Worm (Caenorhabditis elegans): Measurements from ENCODE around the gene mtp-18.
A peak's percentile ranks its signal among the peaks of the same experiment; 100 is the strongest.

mtp-18 gene

DNA sequence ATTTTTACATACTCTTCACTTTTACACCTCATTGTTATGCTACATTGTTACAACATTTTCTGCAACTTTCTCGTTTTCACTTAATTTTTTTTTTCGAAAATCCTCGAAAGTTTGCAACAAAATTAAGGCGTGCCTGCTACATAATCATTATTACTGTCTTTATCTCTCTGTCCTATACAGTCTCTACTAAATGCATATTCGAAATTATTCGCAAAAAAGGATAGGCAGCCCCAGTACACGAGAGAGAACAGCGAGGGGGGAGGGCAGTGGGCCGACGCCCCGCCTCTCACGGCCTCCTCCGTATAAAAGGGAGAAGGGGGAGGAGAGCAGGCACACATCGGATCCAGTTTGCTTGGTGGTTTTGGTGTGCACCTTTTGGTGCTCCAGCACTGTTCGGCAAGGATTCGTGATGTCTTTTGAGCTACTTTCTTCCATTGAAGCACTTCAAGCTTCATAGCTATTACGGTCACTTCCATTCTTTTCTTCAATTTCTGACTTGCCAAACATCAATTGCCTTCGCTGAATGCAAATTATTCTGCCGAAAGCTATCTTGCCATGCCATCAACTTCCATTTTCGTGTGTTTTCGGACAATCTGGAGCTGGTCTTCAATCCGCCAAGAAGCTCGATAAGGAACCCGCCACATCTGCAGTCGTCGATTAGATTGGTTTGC lies 45.9 kb upstream of the mtp-18 start (continued):
- no peak for TF ChIP-seq syd-9 (tag; optimal IDR thresholded peaks at IDR 0.05)
- TF ChIP-seq F13H6.1 (tag; optimal IDR thresholded peaks at IDR 0.05), result peak; percentile 10
- peak; percentile 48 for TF ChIP-seq rnt-1 (tag; optimal IDR thresholded peaks at IDR 0.05)
- TF ChIP-seq madf-2 (tag; optimal IDR thresholded peaks at IDR 0.05), result no peak
- no peak for TF ChIP-seq ceh-30 (tag; optimal IDR thresholded peaks at IDR 0.05)
- TF ChIP-seq fkh-6 (tag; optimal IDR thresholded peaks at IDR 0.05), result peak; percentile 32
- no peak for TF ChIP-seq lin-11 (tag; optimal IDR thresholded peaks at IDR 0.05)
- no peak for TF ChIP-seq tbx-2 (tag; optimal IDR thresholded peaks at IDR 0.05)
- peak; percentile 21 for TF ChIP-seq nfya-1 (tag; optimal IDR thresholded peaks at IDR 0.05)
- no peak for TF ChIP-seq tbx-7 (tag; optimal IDR thresholded peaks at IDR 0.05)
- peak; percentile 9 for TF ChIP-seq ceh-34 (tag; optimal IDR thresholded peaks at IDR 0.05)
- peak; percentile 83 for TF ChIP-seq ama-1 (optimal IDR thresholded peaks at IDR 0.05)
- no peak for TF ChIP-seq ceh-6 (GFP tag; optimal IDR thresholded peaks at IDR 0.05)
- TF ChIP-seq elt-2 (tag; optimal IDR thresholded peaks at IDR 0.05), result no peak
- no peak for TF ChIP-seq che-1 (tag; optimal IDR thresholded peaks at IDR 0.05)
- no peak for TF ChIP-seq K09A11.1 (tag; optimal IDR thresholded peaks at IDR 0.05; ENCODE audit: insufficient read depth)
- TF ChIP-seq C38D4.7 (GFP tag; optimal IDR thresholded peaks at IDR 0.05), result no peak
- TF ChIP-seq mec-3 (tag; optimal IDR thresholded peaks at IDR 0.05; ENCODE audit: borderline replicate concordance), result no peak
- peak; percentile 15 for TF ChIP-seq hlh-13 (GFP tag; optimal IDR thresholded peaks at IDR 0.05)
- TF ChIP-seq ref-2 (tag; optimal IDR thresholded peaks at IDR 0.05), result peak; percentile 53
- TF ChIP-seq ahr-1 (tag; optimal IDR thresholded peaks at IDR 0.05), result no peak
- TF ChIP-seq pqm-1 (tag; optimal IDR thresholded peaks at IDR 0.05), result no peak
- no peak for TF ChIP-seq hlh-8 (tag; optimal IDR thresholded peaks at IDR 0.05)
- no peak for TF ChIP-seq lim-6 (tag; optimal IDR thresholded peaks at IDR 0.05)
- no peak for TF ChIP-seq unc-86 (tag; optimal IDR thresholded peaks at IDR 0.05)
- no peak for TF ChIP-seq C08G9.2 (tag; optimal IDR thresholded peaks at IDR 0.05)
- peak; percentile 16 for TF ChIP-seq dve-1 (tag; optimal IDR thresholded peaks at IDR 0.05)
- TF ChIP-seq ceh-9 (tag; optimal IDR thresholded peaks at IDR 0.05), result no peak
- no peak for TF ChIP-seq fax-1 (tag; optimal IDR thresholded peaks at IDR 0.05)
- TF ChIP-seq ceh-14 (tag; optimal IDR thresholded peaks at IDR 0.05), result no peak
- no peak for TF ChIP-seq fkh-10 (GFP tag; optimal IDR thresholded peaks at IDR 0.05)
- TF ChIP-seq pax-1 (tag; optimal IDR thresholded peaks at IDR 0.05), result no peak

- TF ChIP-seq ceh-34 (tag; optimal IDR thresholded peaks at IDR 0.05) (no peak), ceh-31 (tag; optimal IDR thresholded peaks at IDR 0.05) (no peak), pag-3 (tag; optimal IDR thresholded peaks at IDR 0.05; ENCODE audit: borderline replicate concordance) (no peak), npax-4 (tag; optimal IDR thresholded peaks at IDR 0.05) (no peak), mec-3 (tag; optimal IDR thresholded peaks at IDR 0.05; ENCODE audit: borderline replicate concordance) (no peak), ceh-19 (GFP tag; optimal IDR thresholded peaks at IDR 0.05) (no peak), ceh-2 (tag; optimal IDR thresholded peaks at IDR 0.05) (no peak), elt-2 (tag; optimal IDR thresholded peaks at IDR 0.05) (no peak), pqm-1 (tag; optimal IDR thresholded peaks at IDR 0.05) (no peak), pros-1 (tag; optimal IDR thresholded peaks at IDR 0.05) (no peak), unc-86 (tag; optimal IDR thresholded peaks at IDR 0.05) (no peak), ceh-45 (GFP tag; IDR thresholded peaks at IDR 0.05) (no peak), hlh-6 (tag; optimal IDR thresholded peaks at IDR 0.05) (no peak), fax-1 (tag; optimal IDR thresholded peaks at IDR 0.05) (no peak), ceh-22 (tag; optimal IDR thresholded peaks at IDR 0.05) (no peak), pha-2 (tag; optimal IDR thresholded peaks at IDR 0.05) (no peak), T23F11.4 (GFP tag; optimal IDR thresholded peaks at IDR 0.05) (no peak), unc-3 (GFP tag; conservative IDR thresholded peaks at IDR 0.05) (no peak), unc-3 (tag; optimal IDR thresholded peaks at IDR 0.05) (no peak), pax-1 (tag; optimal IDR thresholded peaks at IDR 0.05) (no peak)
These were observed 45.1 kb upstream of the mtp-18 start for ce11 chrX:6251321-6251720.

Data from whole organism, late embryonic.